Fruit fly (Drosophila melanogaster) whole organism, pupa: ENCODE data around the gene COX6AL2.

Experiments
- CG10348 ChIP-seq: fragments of 200-800 bp; sonication (Bioruptor generic); IDR thresholded peaks from 2 replicates; pipeline ENCODE4 v1.3.6; 2022; ENCODE audit warnings: missing biosample characterization, missing genetic modification characterization
- CG12605 ChIP-seq: fragments of 200-800 bp; sonication (Bioruptor generic); IDR thresholded peaks from 2 replicates; pipeline ENCODE4 v1.3.6; 2022; ENCODE audit warnings: missing biosample characterization, missing genetic modification characterization
- CG8159 ChIP-seq: fragments of 200-800 bp; sonication (Bioruptor generic); optimal IDR thresholded peaks from 3 replicates; lab custom pipeline; 2018; ENCODE audit warnings: missing biosample characterization, mild to moderate bottlenecking, missing genetic modification characterization, moderate library complexity
- CG8301 ChIP-seq: fragments of 200-800 bp; sonication (Bioruptor generic); optimal IDR thresholded peaks from 2 replicates; lab custom pipeline; 2018; ENCODE audit warnings: missing biosample characterization, mild to moderate bottlenecking, missing genetic modification characterization
- CG9948 ChIP-seq: fragments of 200-800 bp; sonication (Bioruptor generic); optimal IDR thresholded peaks from 2 replicates; lab custom pipeline; 2018; ENCODE audit warnings: missing biosample characterization, mild to moderate bottlenecking, missing genetic modification characterization, moderate library complexity
- D1 ChIP-seq: fragments of 200-800 bp; sonication (Bioruptor generic); optimal IDR thresholded peaks from 2 replicates; lab custom pipeline; 2018; ENCODE audit warnings: missing biosample characterization, mild to moderate bottlenecking, missing genetic modification characterization, moderate library complexity
- EcR ChIP-seq: fragments of 200-800 bp; sonication (Bioruptor generic); optimal IDR thresholded peaks from 3 replicates; lab custom pipeline; 2019; ENCODE audit warnings: missing biosample characterization, missing genetic modification characterization, mild to moderate bottlenecking, moderate library complexity, missing genetic modification reagents
- Pif1A ChIP-seq: fragments of 200-800 bp; sonication (Bioruptor generic); optimal IDR thresholded peaks from 3 replicates; lab custom pipeline; 2016; ENCODE audit warnings: missing biosample characterization, missing genetic modification characterization
- Pif1B ChIP-seq: fragments of 200-800 bp; sonication (Bioruptor generic); optimal IDR thresholded peaks from 3 replicates; lab custom pipeline; 2016; ENCODE audit warnings: missing biosample characterization, missing genetic modification characterization

- TF ChIP-seq CG9948 (tag; lab: Kevin White, UChicago), result no peak
- peak; percentile 63 for TF ChIP-seq EcR (GFP tag; lab: Kevin White, UChicago)
- TF ChIP-seq CG12605 (GFP tag; lab: Robert Waterston, UW), result no peak
- no peak for TF ChIP-seq CG8159 (tag; lab: Kevin White, UChicago)
- TF ChIP-seq D1 (tag; lab: Kevin White, UChicago), result no peak
- TF ChIP-seq CG10348, result no peak
- TF ChIP-seq Pif1B (GFP tag; lab: Kevin White, UChicago), result no peak
- TF ChIP-seq CG8301 (tag; lab: Kevin White, UChicago), result no peak
- TF ChIP-seq Pif1A, result no peak
Measured at dm6 chr3L:18952399-18952798, 38.4 kb upstream of the COX6AL2 start.
